Fruit fly (Drosophila melanogaster): ENCODE results near the gene CG6763.

CG6763 gene

dm6 chr3R:23306828-23307227 is 23.0 kb downstream of the CG6763 start:
- TF ChIP-seq CG32121 (GFP tag; IDR thresholded peaks at IDR 0.05) (no peak), CG15710 (tag; optimal IDR thresholded peaks at IDR 0.05) (no peak), CG4496 (GFP tag; IDR thresholded peaks at IDR 0.05) (0 out of 3 replicates have a peak, but pooled peaks have one; percentile 17)

DNA sequence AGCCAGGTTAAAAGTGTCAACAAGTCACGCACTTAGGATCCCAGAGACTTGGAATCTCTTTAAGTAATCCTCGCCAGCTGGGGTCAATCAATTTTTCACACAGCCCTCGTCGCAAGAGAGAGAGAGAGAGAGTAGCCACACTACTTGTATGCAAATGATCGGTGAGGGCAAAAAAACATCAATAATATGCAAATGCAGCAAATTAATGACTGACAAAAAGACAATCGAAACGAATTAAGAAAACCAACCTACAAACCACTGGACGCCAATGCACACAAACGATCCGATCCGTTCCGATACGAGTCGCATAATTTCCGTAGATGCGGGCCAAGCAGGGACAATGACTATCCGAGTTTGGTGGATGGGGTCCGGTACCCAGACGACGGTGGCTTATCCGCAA is 25.9 kb downstream of the CG6763 start:
- TF ChIP-seq CG32121 (GFP tag; IDR thresholded peaks at IDR 0.05) (no peak), CG13204 (GFP tag; optimal IDR thresholded peaks at IDR 0.05) (no peak), Snoo (tag; optimal IDR thresholded peaks at IDR 0.05) (no peak), CG12605 (GFP tag; IDR thresholded peaks at IDR 0.05) (no peak), CG9948 (tag; optimal IDR thresholded peaks at IDR 0.05) (no peak), CG8159 (tag; optimal IDR thresholded peaks at IDR 0.05) (no peak), CG8301 (tag; optimal IDR thresholded peaks at IDR 0.05) (no peak), rn (GFP tag; IDR thresholded peaks at IDR 0.05) (no peak), CG14655 (GFP tag; optimal IDR thresholded peaks at IDR 0.05) (no peak), Pif1A (GFP tag; optimal IDR thresholded peaks at IDR 0.05) (no peak), CG34367 (tag; optimal IDR thresholded peaks at IDR 0.05) (no peak), fd96Ca (GFP tag; IDR thresholded peaks at IDR 0.05) (no peak), gl (tag; optimal IDR thresholded peaks at IDR 0.05) (no peak), Pif1B (GFP tag; optimal IDR thresholded peaks at IDR 0.05) (no peak)

dm6 chr3R:23310151-23310550 is 26.3 kb downstream of the CG6763 start:
- TF ChIP-seq CG13204 (GFP tag; optimal IDR thresholded peaks at IDR 0.05) (no peak), CG8301 (tag; optimal IDR thresholded peaks at IDR 0.05) (no peak), CG8159 (tag; optimal IDR thresholded peaks at IDR 0.05) (no peak), CG10348 (GFP tag; IDR thresholded peaks at IDR 0.05) (no peak), rn (GFP tag; IDR thresholded peaks at IDR 0.05) (no peak), gl (tag; optimal IDR thresholded peaks at IDR 0.05) (no peak)

DNA sequence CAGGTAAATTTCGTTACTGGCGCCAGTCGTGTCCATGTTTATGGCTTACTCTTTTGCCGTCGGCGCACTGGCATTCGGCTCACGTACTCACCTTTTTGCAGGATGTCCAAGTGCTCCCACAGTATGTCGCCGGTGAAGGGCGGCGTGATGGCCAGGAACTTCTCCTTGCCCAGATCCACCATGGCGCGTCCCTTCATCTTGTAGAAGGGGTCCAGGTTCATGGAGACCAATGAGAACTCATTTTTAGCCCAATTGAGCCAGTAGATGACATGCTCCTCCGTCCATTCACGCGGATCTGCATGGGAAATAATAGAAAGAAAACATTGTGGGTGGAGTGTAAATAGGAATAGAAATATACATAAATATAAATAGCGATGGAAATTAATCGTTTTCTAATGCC is 29.0 kb downstream of the CG6763 start:
- TF ChIP-seq CG15710 (tag; optimal IDR thresholded peaks at IDR 0.05) (no peak), EcR (GFP tag; optimal IDR thresholded peaks at IDR 0.05) (no peak), CG4496 (GFP tag; IDR thresholded peaks at IDR 0.05) (no peak), Pif1A (GFP tag; optimal IDR thresholded peaks at IDR 0.05) (no peak), D1 (tag; optimal IDR thresholded peaks at IDR 0.05) (no peak), CG12605 (GFP tag; IDR thresholded peaks at IDR 0.05) (no peak), CG17806 (tag; optimal IDR thresholded peaks at IDR 0.05) (no peak), CG13204 (GFP tag; optimal IDR thresholded peaks at IDR 0.05) (no peak), CG8301 (tag; optimal IDR thresholded peaks at IDR 0.05) (no peak)

- TF ChIP-seq CG34367 (tag; optimal IDR thresholded peaks at IDR 0.05) (peak; percentile 48), gl (tag; optimal IDR thresholded peaks at IDR 0.05) (peak; percentile 59), CG8301 (tag; optimal IDR thresholded peaks at IDR 0.05) (peak; percentile 3), CG17806 (tag; optimal IDR thresholded peaks at IDR 0.05) (no peak), Pif1B (GFP tag; optimal IDR thresholded peaks at IDR 0.05) (peak; percentile 42), Pif1A (GFP tag; optimal IDR thresholded peaks at IDR 0.05) (peak; percentile 69), CG14655 (GFP tag; optimal IDR thresholded peaks at IDR 0.05) (peak; percentile 29), EcR (GFP tag; optimal IDR thresholded peaks at IDR 0.05) (peak; percentile 44), CG9948 (tag; optimal IDR thresholded peaks at IDR 0.05) (peak; percentile 7), CG10348 (GFP tag; IDR thresholded peaks at IDR 0.05) (no peak), rn (GFP tag; IDR thresholded peaks at IDR 0.05) (peak; percentile 54), CG15710 (tag; optimal IDR thresholded peaks at IDR 0.05) (peak; percentile 24), CG12605 (GFP tag; IDR thresholded peaks at IDR 0.05) (peak; percentile 80), D1 (tag; optimal IDR thresholded peaks at IDR 0.05) (no peak), CG8159 (tag; optimal IDR thresholded peaks at IDR 0.05) (peak; percentile 52), CG4496 (GFP tag; IDR thresholded peaks at IDR 0.05) (peak; percentile 87), Snoo (tag; optimal IDR thresholded peaks at IDR 0.05) (peak; percentile 47), Ets98B (GFP tag; IDR thresholded peaks at IDR 0.05) (peak; percentile 67), CG32121 (GFP tag; IDR thresholded peaks at IDR 0.05) (peak; percentile 81), fd96Ca (GFP tag; IDR thresholded peaks at IDR 0.05) (peak; percentile 84), CG13204 (GFP tag; optimal IDR thresholded peaks at IDR 0.05) (peak; percentile 74)
Measured at dm6 chr3R:23314332-23314731, 30.5 kb downstream of the CG6763 start.

- TF ChIP-seq rn (GFP tag; IDR thresholded peaks at IDR 0.05) (no peak), gl (tag; optimal IDR thresholded peaks at IDR 0.05) (no peak)
Measured at dm6 chr3R:23315221-23315620, 31.4 kb downstream of the CG6763 start.

- no peak for TF ChIP-seq CG12605 (GFP tag; IDR thresholded peaks at IDR 0.05)
- peak; percentile 14 for TF ChIP-seq CG17806 (tag; optimal IDR thresholded peaks at IDR 0.05)
- peak; percentile 21 for TF ChIP-seq CG9948 (tag; optimal IDR thresholded peaks at IDR 0.05)
- peak; percentile 3 for TF ChIP-seq CG8159 (tag; optimal IDR thresholded peaks at IDR 0.05)
- TF ChIP-seq Pif1A (GFP tag; optimal IDR thresholded peaks at IDR 0.05): no peak
- TF ChIP-seq Snoo (tag; optimal IDR thresholded peaks at IDR 0.05): no peak
- no peak for TF ChIP-seq rn (GFP tag; IDR thresholded peaks at IDR 0.05)
- no peak for TF ChIP-seq CG34367 (tag; optimal IDR thresholded peaks at IDR 0.05)
- peak; percentile 34 for TF ChIP-seq CG8301 (tag; optimal IDR thresholded peaks at IDR 0.05)
- peak; percentile 39 for TF ChIP-seq CG14655 (GFP tag; optimal IDR thresholded peaks at IDR 0.05)
- TF ChIP-seq Ets98B (GFP tag; IDR thresholded peaks at IDR 0.05): no peak
Measured at dm6 chr3R:23315630-23316029, 31.8 kb downstream of the CG6763 start.
